Worm (Caenorhabditis elegans): ENCODE measurements around the gene K09E3.2.

- no peak for TF ChIP-seq ceh-6 (GFP tag; optimal IDR thresholded peaks at IDR 0.05)
- TF ChIP-seq elt-4 (tag; optimal IDR thresholded peaks at IDR 0.05): no peak
- TF ChIP-seq nfya-1 (tag; optimal IDR thresholded peaks at IDR 0.05): no peak
- TF ChIP-seq lin-11 (tag; optimal IDR thresholded peaks at IDR 0.05): no peak
- TF ChIP-seq unc-3 (GFP tag; conservative IDR thresholded peaks at IDR 0.05): no peak
- no peak for TF ChIP-seq unc-3 (tag; optimal IDR thresholded peaks at IDR 0.05)
Observed at ce11 chrX:17072088-17072487, 45.4 kb upstream of the K09E3.2 start, which contains the start of gene C30G4.4.

Data from whole organism, late embryonic.